Worm (Caenorhabditis elegans): ENCODE results near the gene epg-7.

- TF ChIP-seq flt-1 (GFP tag; IDR thresholded peaks at IDR 0.05) (no peak), ama-1 (optimal IDR thresholded peaks at IDR 0.05) (no peak)
These were observed 7.4 kb upstream of the epg-7 start, which contains the start of gene sng-1 for ce11 chrX:7326967-7327651.

All from whole organism, early embryonic.